Worm (Caenorhabditis elegans): Measurements from ENCODE around the gene Y43F8B.7.
"Not testable (repeated sequence)": the region's sequence is repeated elsewhere in the genome, so short reads cannot be mapped to it uniquely, and the experiment has no call there.

The Y43F8B.7 gene

DNA sequence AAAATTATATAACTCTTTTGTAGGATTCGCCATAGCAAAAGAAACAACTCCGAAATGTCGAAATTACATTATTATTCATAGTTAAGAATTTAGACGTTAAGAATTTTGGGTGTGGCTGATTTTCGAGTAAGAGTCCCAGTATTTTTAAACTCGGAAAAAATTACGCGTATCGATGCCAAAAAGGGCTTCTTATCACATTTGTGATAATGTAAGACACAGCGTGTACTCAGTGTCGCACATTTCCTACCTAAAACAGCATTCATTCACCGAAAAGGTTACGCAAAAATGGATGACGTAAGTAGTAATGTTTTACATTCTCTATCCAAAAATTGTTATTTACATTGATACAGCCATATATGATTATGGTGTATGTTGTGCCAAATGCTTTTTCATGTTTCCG, 41.0 kb upstream of the Y43F8B.7 start, which contains the start of gene M04C3.5 (continued):
- TF ChIP-seq nhr-77 (tag; optimal IDR thresholded peaks at IDR 0.05) (no peak), nhr-111 (GFP tag; optimal IDR thresholded peaks at IDR 0.05) (no peak)

DNA sequence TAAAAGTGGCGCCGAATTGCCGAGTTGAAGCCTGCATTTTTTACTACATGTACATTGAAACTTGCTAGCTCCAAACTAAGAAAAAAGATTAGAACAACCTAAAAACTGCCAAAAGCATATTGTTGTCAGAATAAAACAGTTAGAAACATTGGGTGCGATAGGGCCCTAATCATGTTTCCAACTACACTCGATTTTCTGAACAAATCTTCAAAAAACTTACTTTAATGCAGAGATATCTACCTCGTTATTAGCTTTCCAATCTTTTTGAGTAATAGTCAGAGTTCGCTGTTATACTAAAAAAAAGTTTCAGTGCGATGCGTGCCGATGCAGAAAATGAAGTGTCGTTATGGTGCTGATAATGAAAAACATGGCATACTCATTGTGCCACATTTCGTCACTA, 34.9 kb upstream of the Y43F8B.7 start, which contains the start of the genes Y43F8B.13 and Y43F8B.14:
Y43F8B.13 (plus strand) TSS at position 301 of the 400 bp plus-strand sequence.
Y43F8B.14 (minus strand) TSS at position 322 of the 400 bp plus-strand sequence.
- TF ChIP-seq pqm-1 (tag; optimal IDR thresholded peaks at IDR 0.05) = peak; percentile 56
- no peak for TF ChIP-seq F49E8.2 (tag; optimal IDR thresholded peaks at IDR 0.05; ENCODE audit: borderline replicate concordance)
- TF ChIP-seq daf-16 (GFP tag; optimal IDR thresholded peaks at IDR 0.05) = no peak
- peak; percentile 35 for TF ChIP-seq daf-16 (tag; optimal IDR thresholded peaks at IDR 0.05)

DNA sequence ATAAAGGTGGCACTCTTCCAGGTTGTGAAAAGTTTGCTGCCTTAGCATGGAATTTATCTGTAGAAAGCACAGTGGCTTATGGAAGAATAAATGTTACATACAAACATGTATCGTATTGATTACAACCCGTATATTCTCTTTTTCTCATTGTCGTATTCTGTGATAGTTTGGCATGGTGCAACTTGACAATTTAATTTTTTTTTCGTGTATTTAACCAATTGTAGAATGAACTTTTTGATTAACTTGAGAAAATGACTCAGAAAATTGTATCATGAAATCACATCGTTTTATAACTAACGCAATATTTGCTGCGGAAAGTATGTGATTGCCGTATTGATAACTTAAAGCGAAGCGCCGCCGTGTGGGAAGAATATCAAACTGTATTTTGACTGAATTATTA, 33.4 kb upstream of the Y43F8B.7 start, which contains the start of gene Y43F8B.24:
Y43F8B.24 (plus strand) TSS at position 301 of the 400 bp plus-strand sequence.
- TF ChIP-seq nhr-76 (tag; optimal IDR thresholded peaks at IDR 0.05) = no peak
- TF ChIP-seq daf-16 (GFP tag; optimal IDR thresholded peaks at IDR 0.05) = no peak
- TF ChIP-seq daf-16 (tag; optimal IDR thresholded peaks at IDR 0.05) = peak; percentile 17
- TF ChIP-seq Y105C5A.15 (GFP tag; IDR thresholded peaks at IDR 0.05) = no peak
- no peak for TF ChIP-seq spr-1 (tag; optimal IDR thresholded peaks at IDR 0.05)
- TF ChIP-seq unc-62 (GFP tag; optimal IDR thresholded peaks at IDR 0.05 in 1 of 2) = peak in 1 of 2 experiments; percentile 7
- no peak for TF ChIP-seq unc-62 (tag; optimal IDR thresholded peaks at IDR 0.05)

DNA sequence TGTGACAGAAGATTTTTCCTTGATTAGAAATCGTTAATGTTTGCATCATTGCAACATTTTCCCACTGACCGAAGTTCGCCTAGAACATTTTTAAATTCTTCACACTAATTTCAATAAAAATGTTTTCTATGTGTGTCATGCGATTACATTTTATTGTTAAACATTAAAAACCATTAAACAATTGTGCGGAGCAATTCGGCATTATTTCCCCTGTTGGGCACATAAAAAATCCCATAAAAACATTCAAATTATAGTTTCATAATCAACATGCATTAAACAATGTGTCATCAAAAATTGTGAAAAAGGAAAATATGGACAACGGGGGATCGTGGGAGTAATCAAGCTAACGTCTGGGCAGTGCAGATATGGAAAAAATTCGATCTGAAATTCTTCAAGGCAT, 31.1 kb upstream of the Y43F8B.7 start:
- TF ChIP-seq php-3 (GFP tag; IDR thresholded peaks at IDR 0.05) (peak; percentile 98), tra-1 (GFP tag; IDR thresholded peaks at IDR 0.05) (peak; percentile 26; the same call in 1 of the 2 replicates), daf-16 (tag; optimal IDR thresholded peaks at IDR 0.05) (peak; percentile 31)
- not testable (repeated sequence) for TF ChIP-seq daf-16 (GFP tag; optimal IDR thresholded peaks at IDR 0.05)

DNA sequence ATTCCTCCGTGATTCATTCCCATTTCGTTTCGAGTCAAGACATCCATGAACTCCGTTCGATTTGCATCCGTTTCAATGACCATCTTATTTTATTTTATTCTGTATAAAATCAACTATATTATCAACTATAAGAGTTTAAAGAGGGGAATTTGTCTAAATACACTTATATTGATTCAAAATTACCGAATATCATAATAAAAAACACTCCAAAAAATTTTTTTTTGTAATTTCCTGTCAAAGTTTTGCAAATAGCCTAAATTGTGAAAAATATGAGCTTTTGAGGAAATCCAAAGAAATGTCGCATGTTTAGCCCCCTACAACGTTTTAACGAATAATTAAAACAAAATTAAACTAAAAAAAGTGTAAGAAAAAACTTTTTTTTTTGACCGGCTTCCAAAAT, 28.5 kb upstream of the Y43F8B.7 start, which contains the start of gene Y43F8B.15:
Y43F8B.15 (minus strand) TSS at position 101 of the 400 bp plus-strand sequence.
- TF ChIP-seq ceh-28 (tag; optimal IDR thresholded peaks at IDR 0.05) (no peak), Y5F2A.4 (GFP tag; optimal IDR thresholded peaks at IDR 0.05) (no peak), tra-1 (GFP tag; IDR thresholded peaks at IDR 0.05) (no peak), ZK337.2 (GFP tag; IDR thresholded peaks at IDR 0.05) (no peak), gei-8 (GFP tag; optimal IDR thresholded peaks at IDR 0.05) (no peak), ama-1 (optimal IDR thresholded peaks at IDR 0.05) (no peak), F49E8.2 (tag; optimal IDR thresholded peaks at IDR 0.05; ENCODE audit: borderline replicate concordance) (no peak), sdz-12 (GFP tag; optimal IDR thresholded peaks at IDR 0.05) (no peak), mxl-2 (GFP tag; conservative IDR thresholded peaks at IDR 0.05) (no peak), unc-130 (GFP tag; optimal IDR thresholded peaks at IDR 0.05) (no peak), lim-7 (GFP tag; IDR thresholded peaks at IDR 0.05) (no peak), F26F4.8 (GFP tag; conservative IDR thresholded peaks at IDR 0.05) (no peak), zip-2 (tag; optimal IDR thresholded peaks at IDR 0.05) (no peak), spr-3 (GFP tag; optimal IDR thresholded peaks at IDR 0.05) (no peak), nhr-237 (tag; optimal IDR thresholded peaks at IDR 0.05) (no peak), nhr-77 (tag; optimal IDR thresholded peaks at IDR 0.05) (no peak), lir-3 (tag; optimal IDR thresholded peaks at IDR 0.05) (no peak), egl-43 (GFP tag; IDR thresholded peaks at IDR 0.05) (no peak)

DNA sequence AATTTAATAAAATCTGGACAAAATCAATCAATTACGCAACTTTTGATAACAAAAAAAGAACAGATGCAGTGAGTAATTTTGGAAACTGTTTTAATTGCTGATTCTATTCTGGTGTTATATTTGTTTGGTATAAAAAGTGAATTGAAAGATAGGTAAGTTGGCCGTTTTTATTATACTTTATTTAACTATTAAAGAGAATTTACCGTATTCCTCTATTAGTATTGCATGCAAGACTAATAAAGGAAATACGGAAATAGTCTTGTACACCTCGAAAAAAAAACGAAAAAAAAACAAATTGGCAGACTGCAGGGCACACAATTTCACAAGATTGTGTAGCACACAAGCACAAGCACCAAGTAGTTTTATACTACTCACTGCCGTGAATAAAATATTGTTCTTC, 27.9 kb upstream of the Y43F8B.7 start, which contains the start of gene Y43F8B.25:
Y43F8B.25 (plus strand) TSS at position 301 of the 400 bp plus-strand sequence.
- no peak for TF ChIP-seq ceh-32 (tag; optimal IDR thresholded peaks at IDR 0.05; ENCODE audit: poor library complexity)
- TF ChIP-seq nhr-48 (tag; optimal IDR thresholded peaks at IDR 0.05) = no peak
- no peak for TF ChIP-seq ztf-7 (tag; optimal IDR thresholded peaks at IDR 0.05)
- TF ChIP-seq daf-16 (GFP tag; optimal IDR thresholded peaks at IDR 0.05) = no peak
- peak; percentile 2 for TF ChIP-seq daf-16 (tag; optimal IDR thresholded peaks at IDR 0.05)
- TF ChIP-seq F10B5.3 (tag; optimal IDR thresholded peaks at IDR 0.05) = no peak
- no peak for TF ChIP-seq egl-43 (GFP tag; IDR thresholded peaks at IDR 0.05)
- no peak for TF ChIP-seq nhr-111 (GFP tag; optimal IDR thresholded peaks at IDR 0.05)
